Fruit fly (Drosophila melanogaster): ENCODE data around the gene CG42486.
A peak's percentile ranks its signal among the peaks of the same experiment; 100 is the strongest.

Gene CG42486

dm6 chr2L:11842291-11843187 lies at the start of gene CG42486, which contains the start of the genes CG44008, CG14933 and CG46426:
CG42486 (plus strand) TSS chr2L:11843137.
CG44008 (minus strand) TSS chr2L:11842445.
CG14933 (plus strand) TSS chr2L:11842828.
CG46426 (plus strand) TSS chr2L:11842828.
- TF ChIP-seq usp (GFP tag; optimal IDR thresholded peaks at IDR 0.05) (no peak), CG8478 (optimal IDR thresholded peaks at IDR 0.05) (no peak), EcR (GFP tag; optimal IDR thresholded peaks at IDR 0.05) (no peak), pan (optimal IDR thresholded peaks at IDR 0.05) (no peak), Dll (optimal IDR thresholded peaks at IDR 0.05) (no peak), psq (optimal IDR thresholded peaks at IDR 0.05) (no peak)

dm6 chr2L:11793986-11794385 lies 49.0 kb upstream of the CG42486 start, which contains the start of gene CG14937:
CG14937 (minus strand) TSS chr2L:11794086.
- TF ChIP-seq EcR (GFP tag; optimal IDR thresholded peaks at IDR 0.05) (no peak), psq (optimal IDR thresholded peaks at IDR 0.05) (no peak), usp (GFP tag; optimal IDR thresholded peaks at IDR 0.05) (no peak), CG8478 (optimal IDR thresholded peaks at IDR 0.05) (no peak), pan (optimal IDR thresholded peaks at IDR 0.05) (no peak), Dll (optimal IDR thresholded peaks at IDR 0.05) (no peak)

dm6 chr2L:11797127-11797526 lies 45.8 kb upstream of the CG42486 start:
- no peak for TF ChIP-seq psq (optimal IDR thresholded peaks at IDR 0.05)
- no peak for TF ChIP-seq usp (GFP tag; optimal IDR thresholded peaks at IDR 0.05)
- TF ChIP-seq EcR (GFP tag; optimal IDR thresholded peaks at IDR 0.05) = no peak
- no peak for TF ChIP-seq CG8478 (optimal IDR thresholded peaks at IDR 0.05)
- TF ChIP-seq pan (optimal IDR thresholded peaks at IDR 0.05) = no peak
- TF ChIP-seq Dll (optimal IDR thresholded peaks at IDR 0.05) = no peak

DNA sequence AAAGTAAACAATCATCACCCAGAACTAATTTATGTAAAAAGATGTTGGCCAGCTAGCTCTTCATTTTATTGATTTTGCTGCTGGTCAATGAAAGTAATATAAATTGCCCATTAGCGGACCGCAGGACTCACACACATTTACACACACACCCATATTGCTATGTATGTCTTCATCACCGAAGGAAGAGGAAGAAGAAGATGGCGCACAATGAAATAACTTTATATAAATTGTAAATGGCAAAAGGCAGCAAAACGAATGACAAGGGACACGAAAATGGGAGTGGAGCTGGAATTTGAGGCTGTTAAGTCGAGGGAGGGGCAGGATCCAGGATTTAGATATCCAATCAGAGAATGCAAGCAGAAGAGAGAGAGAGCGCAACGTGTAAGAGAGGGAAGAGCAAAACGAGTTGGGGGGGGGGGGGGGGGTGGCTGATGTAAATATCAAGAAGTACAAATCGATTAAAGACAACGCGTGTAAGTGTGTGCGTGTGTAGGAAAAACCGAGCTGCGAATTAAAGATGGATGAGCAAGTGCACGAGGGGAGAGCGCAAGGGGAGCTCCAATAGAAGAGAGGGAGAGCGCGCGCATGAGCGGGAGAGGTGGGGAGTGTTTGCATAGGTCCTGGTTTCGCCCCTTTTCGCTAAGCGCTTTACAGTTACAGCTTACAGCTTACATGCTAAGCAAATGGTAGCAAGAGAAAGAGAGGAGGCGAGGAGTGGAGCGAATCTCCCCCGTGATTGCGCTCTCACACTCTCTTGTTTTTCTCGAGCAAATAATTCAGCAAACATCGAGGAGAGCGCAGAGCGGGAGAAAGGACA lies 38.5 kb upstream of the CG42486 start:
- TF ChIP-seq pan (optimal IDR thresholded peaks at IDR 0.05) = no peak
- peak; percentile 85 for TF ChIP-seq Dll (optimal IDR thresholded peaks at IDR 0.05)

DNA sequence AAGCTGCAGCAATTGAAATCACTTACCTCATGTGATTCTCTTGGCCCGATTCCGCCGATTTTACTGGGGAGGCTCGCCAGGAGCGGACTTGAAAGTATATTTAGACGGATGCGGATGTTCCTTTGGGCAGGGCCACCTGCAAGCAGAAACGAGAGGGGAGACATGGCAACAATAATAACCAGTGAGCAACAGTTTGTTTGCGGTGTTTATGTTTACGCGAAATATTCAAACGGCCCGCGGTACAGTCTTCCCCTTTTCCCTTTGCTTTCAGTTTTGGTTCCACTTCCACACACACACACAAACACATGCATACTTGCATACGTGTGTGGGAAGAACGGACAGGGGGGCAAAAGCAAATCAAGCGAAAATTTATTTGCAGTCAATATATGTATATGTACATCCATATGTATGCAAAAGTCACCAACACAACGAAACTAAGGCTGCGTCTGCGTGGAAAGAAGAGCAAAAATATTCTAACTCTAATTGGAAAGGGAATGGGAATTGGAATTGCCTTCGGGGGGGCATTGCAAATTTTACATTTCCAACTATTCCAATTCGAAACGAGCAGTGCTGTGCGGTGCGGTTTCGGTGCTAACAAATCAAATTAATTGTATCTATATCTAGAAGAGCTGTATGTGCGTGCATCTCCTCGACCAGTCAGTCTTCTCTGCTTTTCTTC lies 36.8 kb upstream of the CG42486 start:
- TF ChIP-seq pan (optimal IDR thresholded peaks at IDR 0.05) (no peak), usp (GFP tag; optimal IDR thresholded peaks at IDR 0.05) (no peak), CG8478 (optimal IDR thresholded peaks at IDR 0.05) (no peak), psq (optimal IDR thresholded peaks at IDR 0.05) (no peak), Dll (optimal IDR thresholded peaks at IDR 0.05) (no peak)

DNA sequence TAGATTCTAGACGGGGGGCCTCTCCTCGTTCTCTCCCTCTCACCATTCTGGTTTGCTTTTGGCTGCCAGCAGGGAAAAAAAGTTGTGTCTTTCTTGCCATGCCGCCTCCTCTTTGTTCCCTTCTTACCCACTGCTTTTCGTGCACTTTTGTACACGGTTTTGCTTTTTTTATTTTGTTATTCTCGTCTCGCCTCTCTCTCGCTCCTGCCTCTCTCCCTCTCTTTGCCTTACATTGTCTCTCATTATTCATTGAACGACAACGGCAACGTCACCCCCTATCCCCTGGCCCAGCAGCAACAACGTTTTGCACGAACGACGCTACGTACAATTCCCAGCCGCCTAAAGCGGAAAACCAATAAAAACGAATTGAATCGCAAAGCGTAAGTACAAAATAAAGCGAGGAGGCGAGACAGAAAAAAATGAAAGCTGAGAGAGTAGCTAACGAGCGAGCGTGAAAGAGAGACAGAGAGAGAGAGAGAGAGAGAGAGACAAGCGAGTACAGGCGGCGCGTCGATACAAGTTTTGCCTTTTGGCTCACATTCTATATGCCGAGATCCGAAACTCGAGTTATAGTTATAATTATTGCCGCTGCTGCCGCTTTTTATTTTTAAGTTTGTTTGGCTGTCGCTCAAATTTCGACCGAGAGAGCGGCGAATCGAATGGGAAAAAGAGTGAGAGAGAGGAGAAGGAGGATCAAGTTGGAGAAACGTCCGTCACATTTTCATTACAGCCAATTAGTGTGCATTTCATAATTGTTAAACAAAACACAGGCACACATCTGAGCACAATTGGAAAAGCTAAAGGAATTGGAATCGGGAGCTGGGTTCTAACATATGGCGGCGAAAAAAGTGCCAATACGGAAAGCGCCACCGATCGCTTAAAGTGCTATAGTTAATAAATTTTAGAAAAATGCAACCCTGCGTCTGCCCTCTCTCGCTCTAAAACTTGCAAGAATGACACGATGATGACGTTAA lies 35.9 kb upstream of the CG42486 start:
- TF ChIP-seq EcR (GFP tag; optimal IDR thresholded peaks at IDR 0.05) = no peak
- TF ChIP-seq psq (optimal IDR thresholded peaks at IDR 0.05) = peak; percentile 81
- TF ChIP-seq Dll (optimal IDR thresholded peaks at IDR 0.05) = peak; percentile 92

DNA sequence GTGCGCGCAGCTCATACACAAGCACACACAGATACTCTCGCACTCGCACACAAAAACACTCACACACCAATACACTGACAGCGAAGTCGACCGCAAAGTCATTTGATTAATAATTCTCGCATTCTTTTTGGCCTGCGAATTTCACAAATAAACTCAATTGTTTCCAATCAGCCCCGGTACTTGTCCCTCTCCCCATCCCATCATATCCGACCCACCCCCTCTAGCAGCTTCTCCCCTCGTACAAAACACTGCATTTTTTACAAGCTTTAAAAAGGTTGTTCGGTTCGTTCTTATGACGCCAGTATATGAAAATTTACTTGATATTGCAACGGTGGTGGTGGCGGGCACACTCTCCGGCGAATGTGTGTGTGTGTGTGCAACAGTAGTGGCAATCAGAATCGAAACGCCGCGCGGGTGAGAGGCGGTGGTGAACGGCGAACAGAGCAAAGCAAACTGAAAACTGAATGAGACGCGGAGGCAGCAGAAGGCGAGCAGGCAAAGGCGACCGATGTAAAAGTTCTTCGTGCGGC lies 35.2 kb upstream of the CG42486 start:
- TF ChIP-seq EcR (GFP tag; optimal IDR thresholded peaks at IDR 0.05) (peak in 1 of 2 experiments; percentile 29), Dll (optimal IDR thresholded peaks at IDR 0.05) (peak; percentile 70), usp (GFP tag; optimal IDR thresholded peaks at IDR 0.05) (no peak), psq (optimal IDR thresholded peaks at IDR 0.05) (no peak), CG8478 (optimal IDR thresholded peaks at IDR 0.05) (peak; percentile 32), pan (optimal IDR thresholded peaks at IDR 0.05) (no peak)

dm6 chr2L:11808327-11808701 lies 34.6 kb upstream of the CG42486 start:
- no peak for TF ChIP-seq pan (optimal IDR thresholded peaks at IDR 0.05)
- no peak for TF ChIP-seq EcR (GFP tag; optimal IDR thresholded peaks at IDR 0.05)
- TF ChIP-seq usp (GFP tag; optimal IDR thresholded peaks at IDR 0.05) = no peak
- no peak for TF ChIP-seq CG8478 (optimal IDR thresholded peaks at IDR 0.05)
- no peak for TF ChIP-seq Dll (optimal IDR thresholded peaks at IDR 0.05)
- TF ChIP-seq psq (optimal IDR thresholded peaks at IDR 0.05) = no peak

- TF ChIP-seq EcR (GFP tag; optimal IDR thresholded peaks at IDR 0.05) (no peak), Dll (optimal IDR thresholded peaks at IDR 0.05) (peak; percentile 89)
Observed at dm6 chr2L:11808702-11809583, 34.0 kb upstream of the CG42486 start, which contains the start of gene crol. crol (minus strand) TSS chr2L:11809438.

DNA sequence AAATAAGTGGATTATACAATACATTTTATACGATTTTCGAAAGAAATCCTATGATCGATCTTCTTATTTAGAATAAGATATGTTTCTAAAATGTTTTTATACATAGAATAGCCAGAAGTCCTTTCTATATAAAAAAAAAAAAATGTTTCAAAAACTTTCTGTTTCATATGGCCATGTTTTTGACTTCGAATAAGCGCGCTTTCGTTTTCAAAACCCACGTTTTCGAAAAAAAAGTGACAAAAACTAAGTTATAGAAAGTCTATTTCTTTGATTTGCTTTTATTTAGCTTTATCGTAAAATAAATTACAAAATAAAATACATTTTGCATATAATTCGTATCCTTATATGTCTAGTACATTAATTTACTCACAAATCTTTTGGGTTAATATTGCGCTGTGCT lies 33.1 kb upstream of the CG42486 start:
- TF ChIP-seq Dll (optimal IDR thresholded peaks at IDR 0.05) (no peak), psq (optimal IDR thresholded peaks at IDR 0.05) (no peak), pan (optimal IDR thresholded peaks at IDR 0.05) (no peak), usp (GFP tag; optimal IDR thresholded peaks at IDR 0.05) (no peak)

All from whole organism.